Fruit fly (Drosophila melanogaster) whole organism, embryonic: Measurements from ENCODE around the gene Rad9.

ENCODE experiments used
- Asciz ChIP-seq: fragments of 200-800 bp; sonication (Bioruptor generic); optimal IDR thresholded peaks from 2 replicates; lab custom pipeline; 2017; ENCODE audit warnings: missing biosample characterization, mild to moderate bottlenecking, missing genetic modification characterization, missing genetic modification reagents
- Atf-2 ChIP-seq: fragments of 200-800 bp; sonication (Bioruptor generic); optimal IDR thresholded peaks from 2 replicates; lab custom pipeline; 2016; ENCODE audit warnings: missing biosample characterization, missing genetic modification characterization
- CG12299 ChIP-seq: fragments of 200-800 bp; sonication (Bioruptor generic); optimal IDR thresholded peaks from 2 replicates; lab custom pipeline; 2018; ENCODE audit warnings: missing biosample characterization, mild to moderate bottlenecking, missing genetic modification characterization
- CG12769 ChIP-seq: fragments of 200-800 bp; sonication (Bioruptor generic); optimal IDR thresholded peaks from 2 replicates; lab custom pipeline; 2019; ENCODE audit warnings: missing biosample characterization, mild to moderate bottlenecking, missing genetic modification characterization, moderate library complexity
- CG13123 ChIP-seq: fragments of 200-800 bp; sonication (Bioruptor generic); optimal IDR thresholded peaks from 2 replicates; lab custom pipeline; 2016; ENCODE audit warnings: missing biosample characterization, missing genetic modification characterization
- CG1603 ChIP-seq: fragments of 200-800 bp; sonication (Bioruptor generic); optimal IDR thresholded peaks from 2 replicates; lab custom pipeline; 2019; ENCODE audit warnings: missing biosample characterization, mild to moderate bottlenecking, missing genetic modification characterization, moderate library complexity
- CG17359 ChIP-seq: fragments of 200-800 bp; sonication (Bioruptor generic); optimal IDR thresholded peaks from 3 replicates; lab custom pipeline; 2018; ENCODE audit warnings: missing biosample characterization, mild to moderate bottlenecking, missing genetic modification characterization, moderate library complexity
- CG18764 ChIP-seq: fragments of 200-800 bp; sonication (Bioruptor generic); optimal IDR thresholded peaks from 3 replicates; lab custom pipeline; 2016; ENCODE audit warnings: missing biosample characterization, missing genetic modification characterization
- CG2129 ChIP-seq: fragments of 200-800 bp; sonication (Bioruptor generic); IDR thresholded peaks from 2 replicates; pipeline ENCODE4 v1.3.6; 2022; ENCODE audit warnings: missing biosample characterization, missing genetic modification characterization; ENCODE audit not compliant: partially characterized antibody
- CG2199 ChIP-seq: fragments of 200-800 bp; sonication (Bioruptor generic); IDR thresholded peaks from 3 replicates; pipeline ENCODE4 v1.3.6; 2022; ENCODE audit warnings: missing biosample characterization, missing genetic modification characterization
- CG34376 ChIP-seq: fragments of 200-800 bp; sonication (Bioruptor generic); optimal IDR thresholded peaks from 2 replicates; lab custom pipeline; 2018; ENCODE audit warnings: missing biosample characterization, mild to moderate bottlenecking, missing genetic modification characterization
- CG4707 ChIP-seq: fragments of 200-800 bp; sonication (Bioruptor generic); optimal IDR thresholded peaks from 2 replicates; lab custom pipeline; 2018; ENCODE audit warnings: missing biosample characterization, mild to moderate bottlenecking, missing genetic modification characterization, moderate library complexity
- CG4730 ChIP-seq: fragments of 200-800 bp; sonication (Bioruptor generic); IDR thresholded peaks from 2 replicates; pipeline ENCODE4 v1.3.6; 2022; ENCODE audit warnings: missing biosample characterization, missing genetic modification characterization
- CG7786 ChIP-seq: fragments of 200-800 bp; sonication (Bioruptor generic); optimal IDR thresholded peaks from 2 replicates; lab custom pipeline; 2016; ENCODE audit warnings: missing biosample characterization, missing genetic modification characterization
- CG8281 ChIP-seq: fragments of 200-800 bp; sonication (Bioruptor generic); optimal IDR thresholded peaks from 2 replicates; lab custom pipeline; 2018; ENCODE audit warnings: missing biosample characterization, mild to moderate bottlenecking, missing genetic modification characterization, moderate library complexity
- CG8290 ChIP-seq, 3 experiments: fragments of 200-800 bp; sonication (Bioruptor generic); optimal IDR thresholded peaks; 2 replicates each; lab custom pipeline; 2016 to 2019; ENCODE audit warnings: missing biosample characterization in 3 of 3, missing genetic modification characterization in 3 of 3, mild to moderate bottlenecking in 2 of 3, moderate library complexity in 1 of 3
- CG9727 ChIP-seq: fragments of 200-800 bp; sonication (Bioruptor generic); optimal IDR thresholded peaks from 3 replicates; lab custom pipeline; 2017; ENCODE audit warnings: missing biosample characterization, mild to moderate bottlenecking, missing genetic modification characterization
- CTCF ChIP-seq: fragments of 200-800 bp; sonication (Bioruptor generic); optimal IDR thresholded peaks from 2 replicates; lab custom pipeline; 2017; ENCODE audit warnings: missing biosample characterization, mild to moderate bottlenecking, missing genetic modification characterization, moderate library complexity
- Camta ChIP-seq: fragments of 200-800 bp; sonication (Bioruptor generic); optimal IDR thresholded peaks from 2 replicates; lab custom pipeline; 2016; ENCODE audit warnings: missing biosample characterization, missing genetic modification characterization
- D19A ChIP-seq: fragments of 200-800 bp; optimal IDR thresholded peaks from 3 replicates; lab custom pipeline; 2019; ENCODE audit warnings: missing biosample characterization, mild to moderate bottlenecking, missing genetic modification characterization, moderate library complexity
- Dp ChIP-seq: fragments of 200-800 bp; sonication (Bioruptor generic); optimal IDR thresholded peaks from 2 replicates; lab custom pipeline; 2018; ENCODE audit warnings: missing biosample characterization, mild to moderate bottlenecking, missing genetic modification characterization, moderate library complexity
- E2f2 ChIP-seq: fragments of 200-800 bp; sonication (Bioruptor generic); IDR thresholded peaks from 2 replicates; pipeline ENCODE4 v1.3.6; 2022; ENCODE audit warnings: missing biosample characterization, missing genetic modification characterization
- Fer3 ChIP-seq: fragments of 200-800 bp; sonication (Bioruptor generic); optimal IDR thresholded peaks from 2 replicates; lab custom pipeline; 2018; ENCODE audit warnings: missing biosample characterization, mild to moderate bottlenecking, missing genetic modification characterization, moderate library complexity
- HLH3B ChIP-seq: fragments of 200-800 bp; sonication (Bioruptor generic); IDR thresholded peaks from 2 replicates; pipeline ENCODE4 v1.3.6; 2022; ENCODE audit warnings: missing biosample characterization, missing genetic modification characterization
- HmgZ ChIP-seq: fragments of 200-800 bp; sonication (Bioruptor generic); optimal IDR thresholded peaks from 2 replicates; lab custom pipeline; 2018; ENCODE audit warnings: missing biosample characterization, mild to moderate bottlenecking, missing genetic modification characterization
- Hr3 ChIP-seq: fragments of 200-800 bp; sonication (Bioruptor generic); optimal IDR thresholded peaks from 3 replicates; lab custom pipeline; 2016; ENCODE audit warnings: missing biosample characterization, missing genetic modification characterization
- Hr78 ChIP-seq, 2 experiments: fragments of 200-800 bp in 1 of 2; fragments of >200 bp in 1 of 2; sonication (Bioruptor generic) in 1 of 2; optimal IDR thresholded peaks; 2 replicates each; lab custom pipeline; 2017 to 2019; ENCODE audit warnings: missing biosample characterization in 2 of 2, missing genetic modification characterization in 2 of 2, mild to moderate bottlenecking in 1 of 2, moderate library complexity in 1 of 2
- Lhr ChIP-seq: fragments of 200-800 bp; sonication (Bioruptor generic); optimal IDR thresholded peaks from 3 replicates; lab custom pipeline; 2017; ENCODE audit warnings: mild to moderate bottlenecking, missing biosample characterization, missing genetic modification reagents, missing genetic modification characterization
- Lpt ChIP-seq: fragments of >200 bp; optimal IDR thresholded peaks from 2 replicates; lab custom pipeline; 2018; ENCODE audit warnings: missing biosample characterization, missing genetic modification characterization
- Med ChIP-seq: fragments of 200-800 bp; sonication (Bioruptor generic); peaks from one replicate; lab custom pipeline; 2016; ENCODE audit warnings: missing biosample characterization, missing genetic modification characterization, mild to moderate bottlenecking, inconsistent platforms, moderate library complexity
- Pdp1 ChIP-seq, 2 experiments: fragments of 200-800 bp; sonication (Bioruptor generic); optimal IDR thresholded peaks; 3 replicates each; lab custom pipeline; 2016; ENCODE audit warnings: missing biosample characterization in 2 of 2, missing genetic modification characterization in 2 of 2, mild to moderate bottlenecking in 1 of 2, moderate library complexity in 1 of 2
- Spps ChIP-seq: fragments of 200-800 bp; sonication (Bioruptor generic); optimal IDR thresholded peaks from 2 replicates; lab custom pipeline; 2018; ENCODE audit warnings: missing biosample characterization, mild to moderate bottlenecking, missing genetic modification characterization
- Usf ChIP-seq: fragments of 200-800 bp; sonication (Bioruptor generic); optimal IDR thresholded peaks from 2 replicates; lab custom pipeline; 2017; ENCODE audit warnings: missing genotype, missing biosample characterization, missing genetic modification characterization
- YL-1 ChIP-seq: fragments of 200-800 bp; sonication (Bioruptor generic); optimal IDR thresholded peaks from 3 replicates; lab custom pipeline; 2017; ENCODE audit warnings: missing biosample characterization, mild to moderate bottlenecking, missing genetic modification characterization
- bab2 ChIP-seq: fragments of 200-800 bp; sonication (Bioruptor generic); optimal IDR thresholded peaks from 2 replicates; lab custom pipeline; 2016; ENCODE audit warnings: missing biosample characterization, missing genetic modification characterization
- chinmo ChIP-seq: fragments of 200-800 bp; sonication (Bioruptor generic); IDR thresholded peaks from 4 replicates; pipeline ENCODE4 v1.3.6; 2022; ENCODE audit warnings: missing biosample characterization, missing genetic modification characterization; ENCODE audit not compliant: partially characterized antibody
- dysf ChIP-seq: fragments of 200-800 bp; sonication (Bioruptor generic); IDR thresholded peaks from 3 replicates; pipeline ENCODE4 v1.3.6; 2022; ENCODE audit warnings: missing biosample characterization, missing genetic modification characterization
- insv ChIP-seq, 2 experiments: fragments of 200-800 bp; sonication (Bioruptor generic); optimal IDR thresholded peaks; 3 replicates each; lab custom pipeline; 2016 to 2018; ENCODE audit warnings: missing biosample characterization in 2 of 2, missing genetic modification characterization in 2 of 2
- pita ChIP-seq: fragments of 200-800 bp; sonication (Bioruptor generic); optimal IDR thresholded peaks from 2 replicates; lab custom pipeline; 2017; ENCODE audit warnings: missing biosample characterization, mild to moderate bottlenecking, missing genetic modification characterization
- ranshi ChIP-seq: fragments of 200-800 bp; sonication (Bioruptor generic); IDR thresholded peaks from 2 replicates; pipeline ENCODE4 v1.3.6; 2022; ENCODE audit warnings: missing biosample characterization, missing genetic modification characterization
- sd ChIP-seq: fragments of 200-800 bp; sonication (Bioruptor generic); optimal IDR thresholded peaks from 3 replicates; lab custom pipeline; 2018; ENCODE audit warnings: missing biosample characterization, mild to moderate bottlenecking, missing genetic modification characterization, moderate library complexity
- sens ChIP-seq: fragments of 200-800 bp; sonication (Bioruptor generic); peaks from one replicate; lab custom pipeline; 2016; ENCODE audit warnings: missing biosample characterization, missing genetic modification characterization
- sqz ChIP-seq: fragments of 200-800 bp; sonication (Bioruptor generic); optimal IDR thresholded peaks from 3 replicates; lab custom pipeline; 2018; ENCODE audit warnings: missing biosample characterization, mild to moderate bottlenecking, missing genetic modification characterization
- sug ChIP-seq: fragments of 200-800 bp; optimal IDR thresholded peaks from 2 replicates; lab custom pipeline; 2019; ENCODE audit warnings: missing biosample characterization, mild to moderate bottlenecking, missing genetic modification characterization, moderate library complexity
- tap ChIP-seq: fragments of 200-800 bp; optimal IDR thresholded peaks from 3 replicates; lab custom pipeline; 2019; ENCODE audit warnings: missing biosample characterization, mild to moderate bottlenecking, missing genetic modification characterization, moderate library complexity
- zf30C ChIP-seq: fragments of 200-800 bp; sonication (Bioruptor generic); optimal IDR thresholded peaks from 3 replicates; lab custom pipeline; 2018; ENCODE audit warnings: missing biosample characterization, mild to moderate bottlenecking, missing genetic modification characterization

The Rad9 gene

dm6 chr3L:18891986-18892385, 19.6 kb upstream of the Rad9 start, which contains the start of gene NijB:
TSS of gene NijB (plus strand) at chr3L:18892383.
- TF ChIP-seq CG2199 (GFP tag; lab: Robert Waterston, UW) (0 out of 3 replicates have a peak, but pooled peaks have one; percentile 45), D19A (peak; percentile 32), sug (tag; lab: Kevin White, UChicago) (peak; percentile 4), CG34376 (GFP tag; lab: Kevin White, UChicago) (peak; percentile 12), CG8290 (GFP tag; optimal IDR thresholded peaks at IDR 0.05; lab: Kevin White, UChicago) (peak; percentile 3), CG8290 (tag; optimal IDR thresholded peaks at IDR 0.05; lab: Kevin White, UChicago) (peak in 1 of 2 experiments; percentile 8), ranshi (no peak), sens (GFP tag; lab: Kevin White, UChicago) (peak; percentile 71), HmgZ (peak; percentile 52), Lhr (peak; percentile 23), Med (GFP tag; lab: Kevin White, UChicago) (peak; percentile 44), CG17359 (tag; lab: Kevin White, UChicago) (peak; percentile 63), Atf-2 (no peak), zf30C (no peak), pita (GFP tag; lab: Kevin White, UChicago) (peak; percentile 61), CG9727 (GFP tag; lab: Kevin White, UChicago) (no peak), HLH3B (GFP tag; lab: Robert Waterston, UW) (no peak), Hr3 (GFP tag; lab: Kevin White, UChicago) (peak; percentile 80), Pdp1 (GFP tag; optimal IDR thresholded peaks at IDR 0.05; lab: Kevin White, UChicago) (peak in 1 of 2 experiments; percentile 60), E2f2 (GFP tag; lab: Robert Waterston, UW) (peak; percentile 12; the same call in 1 of the 2 replicates), CTCF (GFP tag; lab: Kevin White, UChicago) (peak; percentile 11), sd (tag; lab: Kevin White, UChicago) (peak; percentile 30), sqz (GFP tag; lab: Kevin White, UChicago) (peak; percentile 85), chinmo (GFP tag; lab: Robert Waterston, UW) (0 out of 4 replicates have a peak, but pooled peaks have one; percentile 30)

DNA sequence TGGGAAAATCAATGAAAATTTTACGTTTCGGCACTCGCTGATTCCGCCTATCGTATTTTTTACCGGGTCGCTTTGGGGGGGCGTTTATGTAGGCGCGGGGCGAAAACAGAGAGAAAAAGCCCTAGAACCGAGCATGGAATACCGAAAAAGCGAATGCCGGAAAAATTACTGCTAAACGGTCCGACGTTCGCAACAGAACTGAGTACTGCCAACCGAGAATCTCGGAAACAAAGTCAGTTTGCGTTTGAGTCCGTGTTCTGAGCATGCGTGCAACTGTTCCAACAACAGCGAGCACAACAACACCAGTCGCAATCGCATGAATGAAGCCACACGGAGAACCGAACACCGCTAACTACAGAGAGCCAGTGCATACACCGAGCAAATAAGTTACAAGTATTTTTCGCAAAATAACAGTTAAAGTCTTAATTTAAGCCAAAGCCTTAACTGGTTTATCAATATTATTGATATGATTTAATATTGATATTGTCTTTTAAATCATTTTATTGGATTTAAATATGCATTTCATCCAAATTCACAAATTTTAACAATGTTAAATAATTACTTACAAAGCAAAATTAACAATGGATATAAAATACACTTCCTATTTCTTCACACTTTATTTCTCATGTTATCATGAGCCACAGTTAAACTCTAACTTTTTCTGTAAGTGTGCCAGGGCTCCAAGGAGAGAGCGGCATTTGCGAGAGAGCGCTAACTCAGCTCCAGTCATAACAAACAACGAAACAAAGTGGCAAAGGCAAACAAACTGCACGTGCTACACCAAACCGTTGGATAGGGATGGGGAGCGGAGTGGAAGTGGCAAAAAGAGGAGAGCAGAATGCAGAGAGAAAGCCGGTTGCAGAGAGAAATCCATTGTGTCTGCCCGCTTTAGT, 18.2 kb upstream of the Rad9 start, which contains the start of gene CG3961:
CG3961 (minus strand) TSS at position 201 of the 893 bp plus-strand sequence.
- TF ChIP-seq Fer3 (tag; lab: Kevin White, UChicago) (peak; percentile 94), CG12769 (tag; lab: Kevin White, UChicago) (peak; percentile 92), Hr78 (GFP tag; optimal IDR thresholded peaks at IDR 0.05; lab: Kevin White, UChicago) (peak in 1 of 2 experiments; percentile 96), bab2 (GFP tag; lab: Kevin White, UChicago) (peak; percentile 93), Dp (GFP tag; lab: Kevin White, UChicago) (peak; percentile 20), Spps (peak; percentile 98), Asciz (GFP tag; lab: Kevin White, UChicago) (peak; percentile 98), sd (tag; lab: Kevin White, UChicago) (peak; percentile 90), Lpt (GFP tag; lab: Kevin White, UChicago) (no peak), CG13123 (GFP tag; lab: Kevin White, UChicago) (peak; percentile 93), tap (tag; lab: Kevin White, UChicago) (peak; percentile 97), CG4730 (GFP tag; lab: Robert Waterston, UW) (peak; percentile 82), CG4707 (GFP tag; lab: Kevin White, UChicago) (peak; percentile 89), insv (GFP tag; optimal IDR thresholded peaks at IDR 0.05; lab: Kevin White, UChicago) (peak in 1 of 2 experiments; percentile 74), CG17359 (tag; lab: Kevin White, UChicago) (peak; percentile 97), CG8290 (GFP tag; optimal IDR thresholded peaks at IDR 0.05; lab: Kevin White, UChicago) (peak; percentile 97), CG8290 (tag; optimal IDR thresholded peaks at IDR 0.05; lab: Kevin White, UChicago) (peak; percentile 70 to 86), CG1603 (tag; lab: Kevin White, UChicago) (peak; percentile 90), CG2129 (GFP tag; lab: Robert Waterston, UW) (no peak), Usf (GFP tag; lab: Kevin White, UChicago) (peak; percentile 91), Lhr (peak; percentile 95), dysf (GFP tag; lab: Robert Waterston, UW) (peak; percentile 94), CG12299 (tag; lab: Kevin White, UChicago) (peak; percentile 95), CG18764 (GFP tag; lab: Kevin White, UChicago) (peak; percentile 93), CG7786 (peak; percentile 82), Camta (GFP tag; lab: Kevin White, UChicago) (peak; percentile 90), YL-1 (GFP tag; lab: Kevin White, UChicago) (peak; percentile 88), CG8281 (tag; lab: Kevin White, UChicago) (peak; percentile 91)
